Worm (Caenorhabditis elegans) whole organism, early embryonic: ENCODE results near the gene sra-1.

Source experiments
- B0310.2 ChIP-seq: sonication (generic microtip); optimal IDR thresholded peaks from 2 replicates; lab custom pipeline; 2016; ENCODE audit warnings: mild to moderate bottlenecking, missing genetic modification characterization, missing compliant biosample characterization
- F13C5.2 ChIP-seq: sonication (generic microtip); optimal IDR thresholded peaks from 2 replicates; lab custom pipeline; 2017; ENCODE audit warnings: mild to moderate bottlenecking, missing genetic modification characterization, inconsistent platforms, missing compliant biosample characterization
- aly-1 ChIP-seq: sonication (generic microtip); optimal IDR thresholded peaks from 2 replicates; lab custom pipeline; 2016; ENCODE audit warnings: missing genetic modification characterization, missing compliant biosample characterization
- ama-1 ChIP-seq: fragments of 150-350 bp; optimal IDR thresholded peaks from 2 replicates; lab custom pipeline; 2014
- hnd-1 ChIP-seq: sonication (generic microtip); optimal IDR thresholded peaks from 2 replicates; lab custom pipeline; 2016; ENCODE audit warnings: missing genetic modification characterization, missing compliant biosample characterization
- pes-1 ChIP-seq: fragments of 200-800 bp; sonication (Bioruptor generic); IDR thresholded peaks from 2 replicates; pipeline ENCODE4 v1.3.6; 2022; ENCODE audit warnings: missing genetic modification reagents, missing genetic modification characterization, missing compliant biosample characterization
- tra-4 ChIP-seq: sonication (generic microtip); optimal IDR thresholded peaks from 2 replicates; lab custom pipeline; 2017; ENCODE audit warnings: missing genetic modification characterization, missing compliant biosample characterization

DNA sequence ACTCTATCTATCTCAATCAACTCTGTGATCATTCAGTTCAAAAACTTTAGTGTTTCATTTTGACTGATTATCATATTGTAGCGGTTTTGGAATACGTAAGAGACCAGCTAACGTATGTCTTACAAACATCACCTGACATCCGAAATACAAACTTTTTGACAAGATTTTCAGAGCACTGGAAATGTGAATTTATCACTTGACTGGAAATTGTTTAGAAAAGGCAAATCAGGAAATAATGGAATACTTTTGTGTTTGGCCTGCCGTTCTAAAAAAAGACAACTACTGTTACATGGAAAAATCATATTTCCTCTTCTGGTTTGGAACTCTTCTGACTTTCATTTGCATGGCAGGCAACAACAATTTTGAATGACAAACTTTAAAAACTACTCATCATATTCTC lies 30.1 kb upstream of the sra-1 start, which contains the start of gene F35H8.12:
- TF ChIP-seq ama-1 (no peak), B0310.2 (tag; lab: Kevin White, UChicago) (no peak), pes-1 (GFP tag; lab: Robert Waterston, UW) (no peak), aly-1 (tag; lab: Kevin White, UChicago) (no peak), F13C5.2 (tag; lab: Kevin White, UChicago) (no peak), tra-4 (no peak), hnd-1 (no peak)
